Fruit fly (Drosophila melanogaster) whole organism, wandering third instar larva: ENCODE measurements around the gene CG17770.

Source experiments
- Abd-B ChIP-seq: fragments of >200 bp; optimal IDR thresholded peaks from 2 replicates; lab custom pipeline; 2017; ENCODE audit warnings: missing biosample characterization, missing genetic modification characterization
- CG32264 ChIP-seq: fragments of 200-800 bp; sonication (Bioruptor generic); optimal IDR thresholded peaks from 2 replicates; lab custom pipeline; 2016; ENCODE audit warnings: missing biosample characterization, missing genetic modification characterization
- CrebA ChIP-seq: fragments of 200-800 bp; sonication (Bioruptor generic); optimal IDR thresholded peaks from 2 replicates; lab custom pipeline; 2016; ENCODE audit warnings: missing biosample characterization, mild to moderate bottlenecking, missing genetic modification characterization, borderline replicate concordance
- Dfd ChIP-seq: fragments of >200 bp; optimal IDR thresholded peaks from 2 replicates; lab custom pipeline; 2017; ENCODE audit warnings: missing biosample characterization, missing genetic modification characterization
- Dif ChIP-seq: fragments of 200-275, 200-300 bp; sonication (Bioruptor generic); optimal IDR thresholded peaks from 2 replicates; lab custom pipeline; 2018; ENCODE audit warnings: missing biosample characterization, missing genetic modification characterization; ENCODE audit not compliant: partially characterized antibody
- HLH106 ChIP-seq: fragments of 200-800 bp; optimal IDR thresholded peaks from 3 replicates; lab custom pipeline; 2019; ENCODE audit warnings: missing biosample characterization, mild to moderate bottlenecking, missing genetic modification characterization, moderate library complexity
- Hnf4 ChIP-seq: fragments of 200-800 bp; sonication (Bioruptor generic); optimal IDR thresholded peaks from 2 replicates; lab custom pipeline; 2016; ENCODE audit warnings: missing biosample characterization, mild to moderate bottlenecking, missing genetic modification characterization
- Hr78 ChIP-seq: fragments of >200 bp; optimal IDR thresholded peaks from 2 replicates; lab custom pipeline; 2017; ENCODE audit warnings: missing biosample characterization, missing genetic modification characterization
- Hr83 ChIP-seq: fragments of 200-300 bp; sonication (Bioruptor generic); optimal IDR thresholded peaks from 2 replicates; lab custom pipeline; 2016; ENCODE audit warnings: missing biosample characterization, mild to moderate bottlenecking, missing genetic modification characterization, moderate library complexity; ENCODE audit not compliant: poor library complexity, severe bottlenecking
- Jra ChIP-seq: sonication (Bioruptor generic); optimal IDR thresholded peaks from 2 replicates; lab custom pipeline; 2016; ENCODE audit warnings: missing biosample characterization, missing genetic modification characterization
- Mio ChIP-seq: sonication (Bioruptor generic); optimal IDR thresholded peaks from 2 replicates; lab custom pipeline; 2016; ENCODE audit warnings: missing biosample characterization, missing genetic modification characterization
- N ChIP-seq: fragments of >200 bp; optimal IDR thresholded peaks from 2 replicates; lab custom pipeline; 2018; ENCODE audit warnings: missing biosample characterization, missing external identifiers, missing genetic modification characterization
- Rel ChIP-seq, 2 experiments: fragments of 200-800 bp; sonication (Bioruptor generic) in 1 of 2; optimal IDR thresholded peaks; 2 replicates in 1 of 2; 3 replicates in 1 of 2; lab custom pipeline; 2016 to 2019; ENCODE audit warnings: mild to moderate bottlenecking in 2 of 2, missing biosample characterization in 2 of 2, missing genetic modification characterization in 2 of 2, moderate library complexity in 1 of 2
- Vsx2 ChIP-seq: fragments of 200-300, 225-300 bp; sonication (Bioruptor generic); optimal IDR thresholded peaks from 2 replicates; lab custom pipeline; 2018; ENCODE audit warnings: missing biosample characterization, missing genetic modification characterization; ENCODE audit not compliant: partially characterized antibody
- br ChIP-seq: fragments of 200-800 bp; sonication (Bioruptor generic); optimal IDR thresholded peaks from 2 replicates; lab custom pipeline; 2016; ENCODE audit warnings: missing biosample characterization, missing genetic modification characterization
- brk ChIP-seq: fragments of 200-800 bp; sonication (Bioruptor generic); optimal IDR thresholded peaks from 2 replicates; lab custom pipeline; 2016; ENCODE audit warnings: missing biosample characterization, mild to moderate bottlenecking, missing genetic modification characterization
- dl ChIP-seq, 2 experiments: fragments of 175-275, 200-275 bp in 1 of 2; fragments of 200-275 bp in 1 of 2; sonication (Bioruptor generic); optimal IDR thresholded peaks; lab custom pipeline; 2018; ENCODE audit warnings: mild to moderate bottlenecking in 2 of 2, missing biosample characterization in 2 of 2, missing genetic modification characterization in 2 of 2, moderate library complexity in 2 of 2; ENCODE audit not compliant: partially characterized antibody in 2 of 2, insufficient read depth in 1 of 2
- dmrt93B ChIP-seq: fragments of 200-800 bp; sonication (Bioruptor generic); optimal IDR thresholded peaks from 2 replicates; lab custom pipeline; 2018; ENCODE audit warnings: missing biosample characterization, mild to moderate bottlenecking, missing genetic modification characterization
- dsf ChIP-seq: sonication (Bioruptor generic); optimal IDR thresholded peaks from 2 replicates; lab custom pipeline; 2016; ENCODE audit warnings: missing biosample characterization, missing genetic modification characterization, borderline replicate concordance
- ey ChIP-seq: fragments of 200-800 bp; sonication (Bioruptor generic); optimal IDR thresholded peaks from 2 replicates; lab custom pipeline; 2016; ENCODE audit warnings: missing biosample characterization, missing genetic modification characterization
- foxo ChIP-seq, 2 experiments: fragments of 200-800 bp; sonication (Bioruptor generic); optimal IDR thresholded peaks; 2 replicates in 1 of 2; 3 replicates in 1 of 2; lab custom pipeline; 2016 to 2017; ENCODE audit warnings: missing biosample characterization in 2 of 2, missing genetic modification characterization in 2 of 2
- fru ChIP-seq: fragments of 200-800 bp; sonication (Bioruptor generic); optimal IDR thresholded peaks from 3 replicates; lab custom pipeline; 2016; ENCODE audit warnings: missing biosample characterization, mild to moderate bottlenecking, missing genetic modification characterization
- jim ChIP-seq: fragments of 175-275, 200-325 bp; sonication (Bioruptor generic); optimal IDR thresholded peaks from 2 replicates; lab custom pipeline; 2016; ENCODE audit warnings: missing biosample characterization, mild to moderate bottlenecking, missing genetic modification characterization
- lola ChIP-seq: fragments of >200 bp; optimal IDR thresholded peaks from 2 replicates; lab custom pipeline; 2017; ENCODE audit warnings: missing biosample characterization, missing genetic modification characterization
- pan ChIP-seq: fragments of >200 bp; optimal IDR thresholded peaks from 2 replicates; lab custom pipeline; 2017
- psq ChIP-seq: fragments of 200-800 bp; sonication (Bioruptor generic); optimal IDR thresholded peaks from 3 replicates; lab custom pipeline; 2017; ENCODE audit warnings: missing biosample characterization, mild to moderate bottlenecking, missing genetic modification characterization, moderate library complexity
- sage ChIP-seq: fragments of 200-800 bp; sonication (Bioruptor generic); optimal IDR thresholded peaks from 2 replicates; lab custom pipeline; 2016; ENCODE audit warnings: missing biosample characterization, mild to moderate bottlenecking, missing genetic modification characterization
- sv ChIP-seq: fragments of 200-800 bp; sonication (Bioruptor generic); optimal IDR thresholded peaks from 3 replicates; lab custom pipeline; 2016; ENCODE audit warnings: missing biosample characterization, missing genetic modification characterization
- tai ChIP-seq: sonication (Bioruptor generic); optimal IDR thresholded peaks from 2 replicates; lab custom pipeline; 2016; ENCODE audit warnings: missing biosample characterization, missing genetic modification characterization
- usp ChIP-seq: fragments of >200 bp; optimal IDR thresholded peaks from 2 replicates; lab custom pipeline; 2017; ENCODE audit warnings: missing biosample characterization, missing genetic modification characterization
- woc ChIP-seq: sonication (Bioruptor generic); optimal IDR thresholded peaks from 2 replicates; lab custom pipeline; 2016; ENCODE audit warnings: missing biosample characterization, mild to moderate bottlenecking, missing genetic modification characterization

Gene CG17770

DNA sequence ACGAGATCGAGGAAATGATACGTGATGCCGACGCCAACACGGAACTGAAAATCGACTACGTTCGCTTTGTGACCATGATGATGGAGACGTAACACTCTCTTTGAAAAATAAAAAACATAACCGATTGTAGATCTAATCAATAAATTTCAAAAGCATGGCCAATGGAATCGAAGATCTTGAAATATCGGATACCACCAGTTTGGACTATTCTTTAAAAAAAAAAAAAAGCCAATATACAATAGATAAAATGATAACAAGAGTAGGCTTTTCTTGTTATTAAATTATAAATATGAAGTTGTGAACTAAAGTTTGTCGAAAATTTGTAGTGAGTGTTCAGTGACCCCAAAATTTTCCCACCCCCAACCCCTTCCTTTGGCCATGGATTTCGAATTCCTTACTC lies at the start of gene CG17770, which contains the start of gene Acam:
TSS of gene CG17770 (plus strand) at position 301 of the 400 bp plus-strand sequence.
TSS of gene Acam (plus strand) at position 301 of the 400 bp plus-strand sequence.
- TF ChIP-seq Mio (GFP tag; lab: Kevin White, UChicago) (no peak), ey (GFP tag; lab: Kevin White, UChicago) (no peak), tai (GFP tag; lab: Kevin White, UChicago) (no peak), Vsx2 (GFP tag; lab: Kevin White, UChicago) (no peak), pan (no peak), lola (no peak), br (GFP tag; lab: Kevin White, UChicago) (no peak), foxo (GFP tag; optimal IDR thresholded peaks at IDR 0.05; lab: Kevin White, UChicago) (no peak), sage (GFP tag; lab: Kevin White, UChicago) (no peak), Hr78 (GFP tag; lab: Kevin White, UChicago) (no peak), N (GFP tag; lab: Kevin White, UChicago) (no peak), Dif (no peak), CrebA (GFP tag; lab: Kevin White, UChicago) (no peak), dl (GFP tag; optimal IDR thresholded peaks at IDR 0.05; lab: Kevin White, UChicago; ENCODE audit: insufficient read depth in 1 of 2, partially characterized antibody in 2 of 2) (no peak), Hr83 (GFP tag; lab: Kevin White, UChicago) (no peak), Abd-B (no peak), dsf (GFP tag; lab: Kevin White, UChicago) (no peak)

DNA sequence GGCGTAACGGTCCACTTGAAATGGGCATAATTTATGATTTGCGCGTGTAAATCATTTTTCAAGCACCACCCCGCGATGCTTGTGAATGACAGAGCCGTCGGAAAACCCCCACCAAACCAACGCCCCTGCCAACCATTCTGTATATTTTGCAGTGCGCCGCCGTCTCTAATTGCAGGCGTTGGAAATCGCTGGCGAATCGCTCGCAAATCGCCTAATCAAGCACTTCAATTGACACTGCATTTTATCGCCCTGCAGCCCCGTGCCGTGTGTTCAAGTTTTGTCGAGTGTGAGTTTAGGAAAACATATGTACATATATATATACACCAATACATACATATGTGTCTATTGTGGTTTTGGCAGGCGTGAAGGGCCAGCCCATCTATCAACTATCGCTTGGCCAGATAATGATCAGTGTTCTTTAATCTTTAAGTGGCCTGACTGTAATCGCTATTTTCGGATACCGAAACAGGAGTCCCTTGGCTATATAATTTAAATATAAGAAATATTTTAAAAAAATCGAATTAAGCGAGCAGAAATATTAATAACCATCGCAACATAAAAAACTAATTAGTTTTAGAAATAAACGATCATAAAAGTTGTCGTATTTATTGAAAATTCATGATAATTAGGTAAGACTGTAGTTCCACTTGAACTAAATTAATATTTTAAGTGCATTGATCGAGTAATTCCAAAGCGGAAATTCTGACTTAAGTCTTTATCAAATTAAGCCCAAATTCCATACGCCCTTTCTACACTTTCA lies 49.5 kb upstream of the CG17770 start:
- TF ChIP-seq CG32264 (GFP tag; lab: Kevin White, UChicago) (no peak), Dfd (GFP tag; lab: Kevin White, UChicago) (no peak), dmrt93B (GFP tag; lab: Kevin White, UChicago) (no peak), Mio (GFP tag; lab: Kevin White, UChicago) (no peak), dsf (GFP tag; lab: Kevin White, UChicago) (no peak), Abd-B (no peak), Hr78 (GFP tag; lab: Kevin White, UChicago) (no peak)

DNA sequence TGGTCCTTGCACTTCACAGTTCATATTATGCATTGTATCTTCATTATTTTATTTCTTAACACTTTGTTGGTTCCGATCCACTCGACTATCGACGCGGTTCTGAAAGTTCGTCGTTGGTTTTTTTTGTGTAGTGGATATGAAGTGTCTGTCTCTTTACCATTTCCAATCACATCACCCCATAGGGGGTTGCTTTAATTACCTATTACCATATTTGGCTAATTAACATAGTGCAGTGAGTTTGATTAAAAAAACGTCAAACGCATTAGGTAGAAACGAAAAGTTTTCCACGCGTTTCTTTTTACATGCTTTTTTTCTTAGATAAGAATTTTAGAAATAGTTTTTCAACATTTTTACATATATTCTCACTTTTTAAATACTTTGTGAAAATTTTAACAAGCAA lies 48.7 kb upstream of the CG17770 start, which contains the start of gene LpR1:
TSS of gene LpR1 (minus strand) at position 101 of the 400 bp plus-strand sequence.
- TF ChIP-seq Dif = no peak
- TF ChIP-seq, all 38 proteins: peak for 0

DNA sequence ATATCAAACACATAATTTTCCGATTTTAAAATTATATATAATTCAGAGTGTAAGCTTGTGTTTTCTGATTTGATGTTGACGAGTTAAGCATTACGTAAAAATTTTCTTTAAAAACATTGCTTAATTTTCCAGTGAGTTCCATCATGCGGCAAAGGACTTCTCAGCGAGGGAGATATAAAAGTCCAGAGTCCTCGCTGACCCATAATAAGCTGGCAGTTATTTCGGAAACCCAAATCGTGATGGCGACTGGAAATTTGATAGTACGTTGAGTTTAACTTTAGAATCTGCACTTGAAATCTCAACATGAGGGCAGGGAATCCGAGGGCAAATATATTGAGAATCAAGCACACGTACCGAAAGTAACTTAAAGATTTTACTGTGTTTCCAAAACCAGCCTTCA lies 36.4 kb upstream of the CG17770 start, which contains the start of the genes CG17197 and CG17198:
TSS of gene CG17197 (minus strand) at position 101 of the 400 bp plus-strand sequence.
TSS of gene CG17198 (minus strand) at position 101 of the 400 bp plus-strand sequence.
- TF ChIP-seq sv (GFP tag; lab: Kevin White, UChicago) (no peak), fru (GFP tag; lab: Kevin White, UChicago) (no peak), Rel (GFP tag; optimal IDR thresholded peaks at IDR 0.05; lab: Kevin White, UChicago) (no peak), Rel (tag; optimal IDR thresholded peaks at IDR 0.05; lab: Kevin White, UChicago) (no peak), Jra (GFP tag; lab: Kevin White, UChicago) (no peak), ey (GFP tag; lab: Kevin White, UChicago) (no peak), tai (GFP tag; lab: Kevin White, UChicago) (no peak), usp (GFP tag; lab: Kevin White, UChicago) (no peak), pan (no peak), Dif (no peak), HLH106 (no peak), woc (GFP tag; lab: Kevin White, UChicago) (no peak), brk (GFP tag; lab: Kevin White, UChicago) (no peak), sage (GFP tag; lab: Kevin White, UChicago) (no peak)

DNA sequence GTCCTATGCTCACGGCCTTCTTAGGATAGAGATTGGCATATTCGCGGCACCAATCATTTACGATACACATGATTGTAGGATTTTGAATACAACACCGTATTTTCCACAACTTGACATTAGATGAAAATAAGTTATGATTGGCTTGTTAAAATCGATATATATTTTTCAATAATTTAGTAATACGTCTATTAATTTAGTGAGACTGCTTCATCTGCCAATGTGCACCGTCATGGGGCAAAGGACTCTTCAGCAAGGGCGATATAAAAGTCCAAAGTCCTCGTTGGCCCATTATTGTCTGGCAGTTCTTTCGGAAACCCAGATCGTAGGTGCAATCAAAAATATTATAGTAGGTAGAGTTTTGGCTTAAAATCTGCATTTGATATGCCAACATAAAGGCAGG lies 35.6 kb upstream of the CG17770 start, which contains the start of gene CG17196:
TSS of gene CG17196 (minus strand) at position 101 of the 400 bp plus-strand sequence.
- no peak for TF ChIP-seq Dfd (GFP tag; lab: Kevin White, UChicago)
- no peak for TF ChIP-seq fru (GFP tag; lab: Kevin White, UChicago)
- no peak for TF ChIP-seq pan
- TF ChIP-seq jim = no peak
- TF ChIP-seq dsf (GFP tag; lab: Kevin White, UChicago) = no peak
- no peak for TF ChIP-seq Hr78 (GFP tag; lab: Kevin White, UChicago)
- TF ChIP-seq Hnf4 (GFP tag; lab: Kevin White, UChicago) = no peak
- TF ChIP-seq HLH106 = no peak
- no peak for TF ChIP-seq Mio (GFP tag; lab: Kevin White, UChicago)
- no peak for TF ChIP-seq Rel (GFP tag; optimal IDR thresholded peaks at IDR 0.05; lab: Kevin White, UChicago)
- no peak for TF ChIP-seq Rel (tag; optimal IDR thresholded peaks at IDR 0.05; lab: Kevin White, UChicago)
- no peak for TF ChIP-seq psq (GFP tag; lab: Kevin White, UChicago)
- TF ChIP-seq Jra (GFP tag; lab: Kevin White, UChicago) = no peak
- no peak for TF ChIP-seq foxo (GFP tag; optimal IDR thresholded peaks at IDR 0.05; lab: Kevin White, UChicago)
- TF ChIP-seq usp (GFP tag; lab: Kevin White, UChicago) = no peak
- TF ChIP-seq, all 38 proteins: peak for 0
